Fruit fly (Drosophila melanogaster): ENCODE data around the gene CG1628.

Gene CG1628

DNA sequence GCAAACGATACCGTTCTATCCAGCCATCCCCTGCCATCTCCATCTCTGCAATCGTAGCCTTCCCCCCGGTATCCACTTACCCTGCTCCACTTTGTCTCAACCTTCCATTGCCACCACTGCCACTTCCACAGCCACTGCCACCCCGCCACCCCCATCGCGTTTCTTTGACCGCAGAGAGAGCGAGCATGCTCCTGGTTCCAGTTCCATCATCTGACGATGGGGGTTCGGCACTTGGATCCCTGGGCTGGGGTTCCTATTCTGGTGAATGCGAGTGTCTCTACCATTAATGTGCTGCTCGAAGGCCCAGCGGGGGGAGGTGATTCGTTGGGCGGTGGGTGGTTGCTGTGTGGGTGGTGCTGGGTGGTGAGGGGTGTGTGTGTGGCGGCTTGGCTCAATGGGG, 11.1 kb upstream of the CG1628 start:
- no peak for TF ChIP-seq Hr38 (GFP tag; optimal IDR thresholded peaks at IDR 0.05)
- no peak for TF ChIP-seq CG1621 (tag; optimal IDR thresholded peaks at IDR 0.05)
- peak; percentile 1 for TF ChIP-seq svp (GFP tag)
- no peak for TF ChIP-seq Sox15 (GFP tag; optimal IDR thresholded peaks at IDR 0.05)
- no peak for TF ChIP-seq CG32006 (GFP tag; optimal IDR thresholded peaks at IDR 0.05)
- TF ChIP-seq CG31627 (GFP tag; optimal IDR thresholded peaks at IDR 0.05): no peak
- peak; percentile 24 for TF ChIP-seq CG7368 (GFP tag; optimal IDR thresholded peaks at IDR 0.05)
- no peak for TF ChIP-seq Eip78C (GFP tag)
- no peak for TF ChIP-seq salr (GFP tag; optimal IDR thresholded peaks at IDR 0.05)
- no peak for TF ChIP-seq CG3032 (tag; optimal IDR thresholded peaks at IDR 0.05)

DNA sequence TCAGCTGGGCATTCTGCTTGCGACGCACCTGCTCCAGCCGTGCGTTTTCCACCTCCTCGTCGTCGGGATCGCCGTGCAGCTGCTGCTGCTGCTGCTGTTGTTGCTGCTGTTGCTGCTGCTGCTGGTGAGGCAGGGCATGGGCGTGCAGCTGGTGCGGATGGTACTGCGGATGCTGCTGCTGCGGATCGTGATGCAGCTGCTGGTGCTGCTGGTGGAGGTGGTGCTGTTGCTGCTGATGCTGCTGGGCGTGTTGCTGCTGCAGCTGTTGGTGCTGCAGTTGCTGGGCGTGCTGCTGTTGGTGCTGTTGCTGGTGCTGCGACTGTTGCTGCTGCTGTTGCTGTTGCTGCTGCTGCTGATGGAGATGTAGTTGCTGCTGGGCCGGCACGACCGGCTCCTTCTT, 5.1 kb upstream of the CG1628 start:
- TF ChIP-seq CG8119 (GFP tag; IDR thresholded peaks at IDR 0.05): no peak
- TF ChIP-seq CG7368 (GFP tag; optimal IDR thresholded peaks at IDR 0.05): no peak
- TF ChIP-seq vri (GFP tag; optimal IDR thresholded peaks at IDR 0.05): no peak

dm6 chrX:10606889-10607478, 4.5 kb upstream of the CG1628 start:
- TF ChIP-seq CG6808 (GFP tag; optimal IDR thresholded peaks at IDR 0.05) (no peak), CG15336 (GFP tag; IDR thresholded peaks at IDR 0.05) (no peak), CG6276 (GFP tag; optimal IDR thresholded peaks at IDR 0.05) (no peak), fd85E (GFP tag; optimal IDR thresholded peaks at IDR 0.05) (no peak), CG6792 (GFP tag; optimal IDR thresholded peaks at IDR 0.05) (no peak), dsx (GFP tag; optimal IDR thresholded peaks at IDR 0.05; ENCODE audit: poor library complexity, severe bottlenecking) (no peak), CG31627 (GFP tag; optimal IDR thresholded peaks at IDR 0.05) (no peak), lz (GFP tag; optimal IDR thresholded peaks at IDR 0.05) (no peak), CG34406 (GFP tag; optimal IDR thresholded peaks at IDR 0.05) (no peak), net (GFP tag; optimal IDR thresholded peaks at IDR 0.05) (no peak), CG32006 (GFP tag; optimal IDR thresholded peaks at IDR 0.05) (no peak)

dm6 chrX:10601479-10601921, 1.0 kb downstream of the CG1628 start:
- TF ChIP-seq CG10669 (GFP tag; optimal IDR thresholded peaks at IDR 0.05): peak; percentile 87
- TF ChIP-seq CG15336 (GFP tag; IDR thresholded peaks at IDR 0.05): no peak
- TF ChIP-seq Blimp-1 (GFP tag; optimal IDR thresholded peaks at IDR 0.05): no peak
- TF ChIP-seq CG34406 (GFP tag; optimal IDR thresholded peaks at IDR 0.05): no peak
- no peak for TF ChIP-seq acj6 (GFP tag; optimal IDR thresholded peaks at IDR 0.05)
- no peak for TF ChIP-seq CG9139 (GFP tag; optimal IDR thresholded peaks at IDR 0.05)
- TF ChIP-seq dac (GFP tag; optimal IDR thresholded peaks at IDR 0.05): no peak
- TF ChIP-seq eg (GFP tag; IDR thresholded peaks at IDR 0.05): 0 out of 3 replicates have a peak, but pooled peaks have one; percentile 18
- no peak for TF ChIP-seq CG4318 (GFP tag; optimal IDR thresholded peaks at IDR 0.05)
- TF ChIP-seq CG8632 (GFP tag; optimal IDR thresholded peaks at IDR 0.05): no peak
- no peak for TF ChIP-seq CG6808 (GFP tag; optimal IDR thresholded peaks at IDR 0.05)
- no peak for TF ChIP-seq Sox14 (GFP tag; optimal IDR thresholded peaks at IDR 0.05)
- peak; percentile 8 for TF ChIP-seq CG3919 (GFP tag; optimal IDR thresholded peaks at IDR 0.05)
- no peak for TF ChIP-seq net (GFP tag; optimal IDR thresholded peaks at IDR 0.05)
- TF ChIP-seq CG10631 (GFP tag; optimal IDR thresholded peaks at IDR 0.05): peak; percentile 51
- TF ChIP-seq CG31627 (GFP tag; optimal IDR thresholded peaks at IDR 0.05): peak; percentile 35
- peak; percentile 56 for TF ChIP-seq cyc (GFP tag; optimal IDR thresholded peaks at IDR 0.05)
- no peak for TF ChIP-seq CG6854 (GFP tag; optimal IDR thresholded peaks at IDR 0.05)
- no peak for TF ChIP-seq fkh (GFP tag; optimal IDR thresholded peaks at IDR 0.05)
- TF ChIP-seq salr (GFP tag; optimal IDR thresholded peaks at IDR 0.05): peak in 1 of 2 experiments; percentile 26
- no peak for TF ChIP-seq Smox (GFP tag; optimal IDR thresholded peaks at IDR 0.05)
- TF ChIP-seq Hr38 (GFP tag; optimal IDR thresholded peaks at IDR 0.05): no peak
- no peak for TF ChIP-seq Lpt (GFP tag; optimal IDR thresholded peaks at IDR 0.05)
- TF ChIP-seq Ets96B (tag; optimal IDR thresholded peaks at IDR 0.05): no peak
- peak; percentile 30 for TF ChIP-seq CG3032 (tag; optimal IDR thresholded peaks at IDR 0.05)
- no peak for TF ChIP-seq Eip75B (GFP tag; optimal IDR thresholded peaks at IDR 0.05)
- TF ChIP-seq Ets21C (GFP tag; optimal IDR thresholded peaks at IDR 0.05): peak; percentile 27
- TF ChIP-seq CG11294 (GFP tag; IDR thresholded peaks at IDR 0.05): no peak
- TF ChIP-seq Eip78C (GFP tag): peak; percentile 43
- TF ChIP-seq Sox15 (GFP tag; optimal IDR thresholded peaks at IDR 0.05): peak; percentile 1
- TF ChIP-seq fd85E (GFP tag; optimal IDR thresholded peaks at IDR 0.05): no peak
- TF ChIP-seq CG11902 (GFP tag; optimal IDR thresholded peaks at IDR 0.05): peak; percentile 60
- no peak for TF ChIP-seq CG1621 (tag; optimal IDR thresholded peaks at IDR 0.05)
- no peak for TF ChIP-seq fd59A (GFP tag; optimal IDR thresholded peaks at IDR 0.05)
- TF ChIP-seq Hr39 (GFP tag; optimal IDR thresholded peaks at IDR 0.05): peak; percentile 40
- no peak for TF ChIP-seq CG8119 (GFP tag; IDR thresholded peaks at IDR 0.05)
